Worm (Caenorhabditis elegans) whole organism, L3 larva: Measurements from ENCODE around the gene F59A6.13.

Experiments
- R02D3.7 ChIP-seq: fragments of 150-350 bp; optimal IDR thresholded peaks from 2 replicates; lab custom pipeline; 2014; ENCODE audit warnings: missing biosample characterization, missing genetic modification characterization
- ZK546.5 ChIP-seq: sonication (generic microtip); optimal IDR thresholded peaks from 2 replicates; lab custom pipeline; 2017; ENCODE audit warnings: missing biosample characterization, missing genetic modification characterization
- aly-2 ChIP-seq: fragments of 150-350 bp; optimal IDR thresholded peaks from 2 replicates; lab custom pipeline; 2014; ENCODE audit warnings: missing biosample characterization, missing genetic modification characterization
- ama-1 ChIP-seq: fragments of 150-350 bp; optimal IDR thresholded peaks from 2 replicates; lab custom pipeline; 2018
- ceh-16 ChIP-seq: sonication (generic microtip); optimal IDR thresholded peaks from 2 replicates; lab custom pipeline; 2017; ENCODE audit warnings: missing biosample characterization, missing genetic modification characterization
- ceh-28 ChIP-seq: fragments of 150-350 bp; optimal IDR thresholded peaks from 2 replicates; lab custom pipeline; 2014; ENCODE audit warnings: missing biosample characterization, missing genetic modification reagents, missing genetic modification characterization
- ceh-82 ChIP-seq: fragments of 150-350 bp; optimal IDR thresholded peaks from 2 replicates; lab custom pipeline; 2014; ENCODE audit warnings: missing biosample characterization, missing genetic modification characterization
- ceh-9 ChIP-seq: sonication (generic microtip); optimal IDR thresholded peaks from 2 replicates; lab custom pipeline; 2018; ENCODE audit warnings: missing biosample characterization, missing genetic modification characterization
- daf-12 ChIP-seq: fragments of 150-350 bp; optimal IDR thresholded peaks from 2 replicates; lab custom pipeline; 2014; ENCODE audit warnings: missing biosample characterization, missing genetic modification reagents, missing genetic modification characterization
- egl-27 ChIP-seq: sonication (generic microtip); optimal IDR thresholded peaks from 4 replicates; lab custom pipeline; 2017; ENCODE audit warnings: missing biosample characterization, missing genetic modification reagents, missing genetic modification characterization
- egl-5 ChIP-seq: fragments of 150-350 bp; optimal IDR thresholded peaks from 2 replicates; lab custom pipeline; 2017; ENCODE audit warnings: missing biosample characterization, missing genetic modification reagents, missing genetic modification characterization, inconsistent platforms
- elt-2 ChIP-seq: sonication (generic microtip); optimal IDR thresholded peaks from 2 replicates; lab custom pipeline; 2016; ENCODE audit warnings: missing genetic modification reagents, mild to moderate bottlenecking, missing genetic modification characterization, missing compliant biosample characterization
- elt-3 ChIP-seq, 3 experiments: fragments of 150-350 bp in 1 of 3; sonication (generic microtip) in 2 of 3; optimal IDR thresholded peaks; 2 replicates in 2 of 3; 4 replicates in 1 of 3; lab custom pipeline; 2014 to 2017; ENCODE audit warnings: missing biosample characterization in 3 of 3, missing genetic modification characterization in 3 of 3
- eor-1 ChIP-seq, 2 experiments: fragments of 150-350 bp; optimal IDR thresholded peaks; 2 replicates each; lab custom pipeline; 2014 to 2018; ENCODE audit warnings: missing biosample characterization in 2 of 2, missing genetic modification characterization in 2 of 2
- fkh-10 ChIP-seq: sonication (generic microtip); optimal IDR thresholded peaks from 2 replicates; lab custom pipeline; 2017; ENCODE audit warnings: missing biosample characterization, missing genetic modification reagents, missing genetic modification characterization
- fkh-2 ChIP-seq: fragments of 150-350 bp; optimal IDR thresholded peaks from 2 replicates; lab custom pipeline; 2014; ENCODE audit warnings: missing biosample characterization, missing genetic modification reagents, missing genetic modification characterization
- hmg-11 ChIP-seq: sonication (generic microtip); optimal IDR thresholded peaks from 2 replicates; lab custom pipeline; 2016; ENCODE audit warnings: missing genetic modification characterization, missing compliant biosample characterization
- jun-1 ChIP-seq: fragments of 150-350 bp; optimal IDR thresholded peaks from 2 replicates; lab custom pipeline; 2014; ENCODE audit warnings: missing biosample characterization, missing genetic modification reagents, missing genetic modification characterization
- lin-15B ChIP-seq: fragments of 150-350 bp; optimal IDR thresholded peaks from 2 replicates; lab custom pipeline; 2014; ENCODE audit warnings: missing biosample characterization, missing genetic modification characterization
- lin-39 ChIP-seq: fragments of 150-350 bp; optimal IDR thresholded peaks from 2 replicates; lab custom pipeline; 2018; ENCODE audit warnings: missing biosample characterization, missing genetic modification reagents, missing genetic modification characterization
- lsy-12 ChIP-seq: sonication (generic microtip); optimal IDR thresholded peaks from 2 replicates; lab custom pipeline; 2016; ENCODE audit warnings: mild to moderate bottlenecking, missing genetic modification characterization, missing compliant biosample characterization
- mdl-1 ChIP-seq: fragments of 150-350 bp; optimal IDR thresholded peaks from 2 replicates; lab custom pipeline; 2014; ENCODE audit warnings: missing biosample characterization, missing genetic modification characterization
- mml-1 ChIP-seq: fragments of 150-350 bp; sonication (generic microtip); optimal IDR thresholded peaks from 3 replicates; lab custom pipeline; 2014; ENCODE audit warnings: missing biosample characterization, missing genetic modification characterization
- nhr-12 ChIP-seq: fragments of 150-350 bp; optimal IDR thresholded peaks from 2 replicates; lab custom pipeline; 2014; ENCODE audit warnings: missing biosample characterization, missing genetic modification characterization
- nhr-23 ChIP-seq: fragments of 150-350 bp; optimal IDR thresholded peaks from 2 replicates; lab custom pipeline; 2014; ENCODE audit warnings: missing biosample characterization, missing genetic modification reagents, missing genetic modification characterization
- nhr-237 ChIP-seq: fragments of 150-350 bp; optimal IDR thresholded peaks from 2 replicates; lab custom pipeline; 2014; ENCODE audit warnings: missing biosample characterization, missing genetic modification characterization
- nhr-25 ChIP-seq: sonication (generic microtip); optimal IDR thresholded peaks from 2 replicates; lab custom pipeline; 2017; ENCODE audit warnings: missing biosample characterization, missing genetic modification characterization
- nhr-28 ChIP-seq: fragments of 150-350 bp; optimal IDR thresholded peaks from 2 replicates; lab custom pipeline; 2014; ENCODE audit warnings: missing biosample characterization, missing genetic modification characterization
- nhr-43 ChIP-seq: sonication (generic microtip); optimal IDR thresholded peaks from 2 replicates; lab custom pipeline; 2016; ENCODE audit warnings: mild to moderate bottlenecking, missing genetic modification characterization, missing compliant biosample characterization; ENCODE audit not compliant: poor library complexity, severe bottlenecking
- nhr-67 ChIP-seq: fragments of 150-350 bp; optimal IDR thresholded peaks from 2 replicates; lab custom pipeline; 2014; ENCODE audit warnings: missing biosample characterization, missing genetic modification characterization
- nhr-76 ChIP-seq: fragments of 150-350 bp; sonication (generic microtip); optimal IDR thresholded peaks from 5 replicates; lab custom pipeline; 2014; ENCODE audit warnings: missing biosample characterization, missing genetic modification characterization
- nhr-77 ChIP-seq: fragments of 150-350 bp; optimal IDR thresholded peaks from 2 replicates; lab custom pipeline; 2014; ENCODE audit warnings: missing biosample characterization, missing genetic modification characterization
- pha-4 ChIP-seq: fragments of 150-350 bp; optimal IDR thresholded peaks from 2 replicates; lab custom pipeline; 2014; ENCODE audit warnings: missing biosample characterization, missing genetic modification reagents, missing genetic modification characterization
- pqm-1 ChIP-seq: fragments of 150-350 bp; optimal IDR thresholded peaks from 2 replicates; lab custom pipeline; 2017; ENCODE audit warnings: missing biosample characterization, missing genetic modification characterization, inconsistent platforms
- sea-2 ChIP-seq: fragments of 150-350 bp; sonication (generic microtip); optimal IDR thresholded peaks from 4 replicates; lab custom pipeline; 2014; ENCODE audit warnings: missing biosample characterization, missing genetic modification reagents, missing genetic modification characterization
- skn-1 ChIP-seq: fragments of 150-350 bp; optimal IDR thresholded peaks from 2 replicates; lab custom pipeline; 2014; ENCODE audit warnings: missing biosample characterization, missing genetic modification characterization
- snpc-4 ChIP-seq: fragments of 150-350 bp; optimal IDR thresholded peaks from 2 replicates; lab custom pipeline; 2014; ENCODE audit warnings: missing biosample characterization, missing genetic modification characterization
- tbx-2 ChIP-seq: sonication (generic microtip); optimal IDR thresholded peaks from 2 replicates; lab custom pipeline; 2016; ENCODE audit warnings: mild to moderate bottlenecking, missing genetic modification characterization, missing compliant biosample characterization
- unc-62 ChIP-seq: fragments of 150-350 bp; sonication (generic microtip); optimal IDR thresholded peaks from 4 replicates; lab custom pipeline; 2014; ENCODE audit warnings: missing biosample characterization, missing genetic modification reagents, missing genetic modification characterization
- ztf-11 ChIP-seq: fragments of 150-350 bp; optimal IDR thresholded peaks from 2 replicates; lab custom pipeline; 2014; ENCODE audit warnings: missing biosample characterization, missing genetic modification characterization

F59A6.13 gene

DNA sequence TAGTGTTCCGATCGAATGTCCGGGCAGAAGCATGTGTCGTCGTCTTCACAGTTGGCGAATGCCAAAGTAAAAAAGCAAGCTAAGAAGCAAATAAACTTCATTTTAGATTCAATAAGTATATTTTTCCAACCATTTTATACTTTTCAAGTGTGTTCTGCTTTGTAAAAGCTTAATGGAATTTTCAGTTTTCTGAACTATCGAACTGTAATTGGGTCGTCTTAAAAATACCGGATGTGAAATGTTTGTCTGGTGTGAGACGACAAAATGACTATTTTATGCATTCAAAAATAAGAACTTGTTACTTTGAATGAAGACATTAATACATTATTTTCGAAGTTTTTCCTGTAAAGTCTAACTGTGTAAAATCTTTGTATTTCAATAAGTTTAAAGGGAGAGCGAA is 23.9 kb upstream of the F59A6.13 start, which contains the start of gene F59A6.11:
Gene F59A6.11, minus strand, starts transcription at position 101 of the 400 bp plus-strand sequence.
- TF ChIP-seq ama-1 (no peak), nhr-67 (no peak), ceh-9 (tag; lab: Kevin White, UChicago) (no peak)

DNA sequence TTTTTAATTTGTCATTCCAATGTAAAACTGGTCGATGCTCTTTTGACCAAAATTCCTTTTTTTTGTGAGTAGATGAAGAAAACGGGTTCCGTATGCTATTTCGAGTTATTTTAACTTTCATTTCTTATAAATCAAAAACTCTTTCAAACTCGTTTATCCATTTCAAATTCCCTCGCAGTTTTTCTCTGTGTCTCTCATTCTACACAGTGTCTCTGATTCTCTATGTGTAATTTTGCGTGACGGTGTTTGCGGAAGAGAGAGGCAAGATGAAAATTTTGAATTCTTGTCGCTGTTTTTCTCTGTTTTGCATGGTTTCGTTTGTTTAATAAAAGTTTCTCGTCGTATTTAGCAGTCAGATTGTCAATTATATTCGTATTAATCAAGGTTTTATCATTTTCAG is 23.5 kb upstream of the F59A6.13 start, which contains the start of gene citk-2:
Gene citk-2, plus strand, starts transcription at position 399 of the 400 bp plus-strand sequence.
- TF ChIP-seq nhr-43, result peak; percentile 90
- no peak for TF ChIP-seq ztf-11 (tag; lab: Kevin White, UChicago)
- TF ChIP-seq fkh-10 (GFP tag; lab: Kevin White, UChicago), result peak; percentile 24
- TF ChIP-seq egl-5 (tag; lab: Kevin White, UChicago), result peak; percentile 75
- TF ChIP-seq snpc-4 (tag; lab: Kevin White, UChicago), result no peak
- no peak for TF ChIP-seq pha-4 (tag; lab: Kevin White, UChicago)
- peak; percentile 19 for TF ChIP-seq pqm-1
- peak; percentile 74 for TF ChIP-seq lin-15B (tag; lab: Kevin White, UChicago)
- TF ChIP-seq tbx-2 (tag; lab: Kevin White, UChicago), result no peak
- TF ChIP-seq hmg-11, result no peak
- TF ChIP-seq nhr-76, result no peak
- TF ChIP-seq R02D3.7 (tag; lab: Kevin White, UChicago), result peak; percentile 66
- TF ChIP-seq ceh-28, result no peak
- peak; percentile 89 for TF ChIP-seq nhr-25 (tag; lab: Kevin White, UChicago)
- no peak for TF ChIP-seq daf-12 (tag; lab: Kevin White, UChicago)
- peak; percentile 51 for TF ChIP-seq lin-39 (tag; lab: Kevin White, UChicago)
- no peak for TF ChIP-seq nhr-12 (tag; lab: Kevin White, UChicago)
- TF ChIP-seq elt-2 (tag; lab: Kevin White, UChicago), result no peak
- TF ChIP-seq lsy-12 (tag; lab: Kevin White, UChicago), result peak; percentile 61
- peak; percentile 66 for TF ChIP-seq jun-1
- peak; percentile 92 for TF ChIP-seq nhr-23 (tag; lab: Kevin White, UChicago)
- TF ChIP-seq skn-1 (tag; lab: Kevin White, UChicago), result peak; percentile 79
- TF ChIP-seq nhr-67, result peak; percentile 5
- TF ChIP-seq mdl-1 (tag; lab: Kevin White, UChicago), result no peak
- TF ChIP-seq ceh-82, result peak; percentile 75
- TF ChIP-seq sea-2 (GFP tag; lab: Kevin White, UChicago), result no peak
- no peak for TF ChIP-seq ZK546.5 (tag; lab: Kevin White, UChicago)
- TF ChIP-seq, all 47 proteins: peak for 14

DNA sequence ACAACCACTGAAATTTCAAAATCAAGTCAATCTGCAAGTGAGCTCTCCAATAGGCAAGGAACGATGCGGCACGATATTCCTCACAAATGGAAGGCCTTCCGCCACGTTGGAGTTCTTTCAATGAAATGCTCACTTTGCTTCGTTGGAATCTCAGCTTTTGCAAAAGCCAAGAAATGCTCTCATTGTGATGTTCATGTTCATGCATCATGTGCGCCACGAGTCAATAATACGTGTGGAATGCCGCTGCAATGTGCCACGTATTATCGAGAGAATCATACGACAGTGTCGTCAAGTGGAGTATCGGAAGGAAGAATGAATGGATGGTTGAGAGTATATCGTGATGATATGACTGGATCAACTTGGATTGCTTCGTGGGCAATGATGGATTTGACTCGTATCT is 20.7 kb upstream of the F59A6.13 start:
- no peak for TF ChIP-seq nhr-23 (tag; lab: Kevin White, UChicago)
- no peak for TF ChIP-seq nhr-77 (tag; lab: Kevin White, UChicago)
- no peak for TF ChIP-seq mml-1
- no peak for TF ChIP-seq nhr-237 (tag; lab: Kevin White, UChicago)
- TF ChIP-seq lsy-12 (tag; lab: Kevin White, UChicago), result no peak
- TF ChIP-seq nhr-43, result no peak
- no peak for TF ChIP-seq ceh-28
- TF ChIP-seq ceh-16 (tag; lab: Kevin White, UChicago), result no peak
- no peak for TF ChIP-seq unc-62
- TF ChIP-seq aly-2, result no peak
- no peak for TF ChIP-seq eor-1 (tag; optimal IDR thresholded peaks at IDR 0.05; lab: Kevin White, UChicago)
- TF ChIP-seq, all 47 proteins: peak for 0

ce11 chrII:5003660-5004059 is 18.9 kb upstream of the F59A6.13 start, which contains the start of gene F59A6.10:
F59A6.10 (plus strand) TSS chrII:5003960.
- no peak for TF ChIP-seq nhr-43
- no peak for TF ChIP-seq egl-27 (tag; lab: Kevin White, UChicago)
- no peak for TF ChIP-seq fkh-2
- TF ChIP-seq lin-15B (tag; lab: Kevin White, UChicago), result no peak
- TF ChIP-seq tbx-2 (tag; lab: Kevin White, UChicago), result no peak
- no peak for TF ChIP-seq nhr-28 (tag; lab: Kevin White, UChicago)
- no peak for TF ChIP-seq elt-3 (tag; optimal IDR thresholded peaks at IDR 0.05; lab: Kevin White, UChicago)
- no peak for TF ChIP-seq lin-39 (tag; lab: Kevin White, UChicago)
- TF ChIP-seq ztf-11 (tag; lab: Kevin White, UChicago), result no peak
- no peak for TF ChIP-seq nhr-237 (tag; lab: Kevin White, UChicago)
- no peak for TF ChIP-seq skn-1 (tag; lab: Kevin White, UChicago)
- TF ChIP-seq daf-12 (tag; lab: Kevin White, UChicago), result no peak
- TF ChIP-seq ZK546.5 (tag; lab: Kevin White, UChicago), result no peak
- TF ChIP-seq ceh-16 (tag; lab: Kevin White, UChicago), result no peak
- TF ChIP-seq lsy-12 (tag; lab: Kevin White, UChicago), result no peak
